Worm (Caenorhabditis elegans) whole organism, L4 larva: ENCODE data around the gene R13D7.2.
A peak's percentile ranks its signal among the peaks of the same experiment; 100 is the strongest.

Source experiments
- F10B5.3 ChIP-seq: sonication (generic microtip); optimal IDR thresholded peaks from 2 replicates; lab custom pipeline; 2016; ENCODE audit warnings: mild to moderate bottlenecking, missing genetic modification characterization, missing compliant biosample characterization
- F37D6.2 ChIP-seq: sonication (generic microtip); optimal IDR thresholded peaks from 2 replicates; lab custom pipeline; 2016; ENCODE audit warnings: mild to moderate bottlenecking, missing genetic modification characterization, missing compliant biosample characterization
- R02D3.7 ChIP-seq: fragments of 150-350 bp; sonication (generic microtip); optimal IDR thresholded peaks from 3 replicates; lab custom pipeline; 2014; ENCODE audit warnings: missing biosample characterization, missing genetic modification characterization
- Y105C5A.15 ChIP-seq: fragments of 200-800 bp; sonication (Bioruptor generic); IDR thresholded peaks from 2 replicates; pipeline ENCODE4 v1.3.6; 2022; ENCODE audit warnings: missing genetic modification characterization, missing compliant biosample characterization
- Y48G9A.11 ChIP-seq: fragments of 200-800 bp; sonication (Bioruptor generic); IDR thresholded peaks from 2 replicates; pipeline ENCODE4 v1.3.6; 2022; ENCODE audit warnings: missing genetic modification reagents, missing genetic modification characterization, missing compliant biosample characterization
- Y5F2A.4 ChIP-seq: fragments of 200-800 bp; sonication (Bioruptor generic); optimal IDR thresholded peaks from 2 replicates; lab custom pipeline; 2018; ENCODE audit warnings: mild to moderate bottlenecking, missing genetic modification characterization, missing compliant biosample characterization
- ZK337.2 ChIP-seq: fragments of 200-800 bp; sonication (Bioruptor generic); IDR thresholded peaks from 2 replicates; pipeline ENCODE4 v1.3.6; 2022; ENCODE audit warnings: missing genetic modification reagents, missing genetic modification characterization, missing compliant biosample characterization
- ama-1 ChIP-seq: fragments of 150-350 bp; optimal IDR thresholded peaks from 2 replicates; lab custom pipeline; 2014; ENCODE audit warnings: inconsistent platforms, mixed read lengths
- ceh-20 ChIP-seq: fragments of 200-800 bp; sonication (Bioruptor generic); IDR thresholded peaks from 2 replicates; pipeline ENCODE4 v1.3.6; 2022; ENCODE audit warnings: missing genetic modification reagents, missing genetic modification characterization, missing compliant biosample characterization
- ceh-82 ChIP-seq: sonication (generic microtip); optimal IDR thresholded peaks from 2 replicates; lab custom pipeline; 2017; ENCODE audit warnings: missing biosample characterization, missing genetic modification characterization
- ctbp-1 ChIP-seq: fragments of 200-800 bp; sonication (Bioruptor generic); IDR thresholded peaks from 2 replicates; pipeline ENCODE4 v1.3.6; 2022; ENCODE audit warnings: missing genetic modification reagents, missing genetic modification characterization, missing compliant biosample characterization
- daf-16 ChIP-seq, 3 experiments: sonication (generic microtip); optimal IDR thresholded peaks; 2 replicates each; lab custom pipeline; 2016 to 2017; ENCODE audit warnings: missing genetic modification characterization in 3 of 3, missing genetic modification reagents in 3 of 3, mild to moderate bottlenecking in 2 of 3, missing compliant biosample characterization in 2 of 3, missing biosample characterization in 1 of 3, moderate library complexity in 1 of 3
- daf-19 ChIP-seq: fragments of 200-800 bp; sonication (Bioruptor generic); conservative IDR thresholded peaks from 2 replicates; pipeline ENCODE4 v1.3.6; 2022; ENCODE audit warnings: missing genetic modification characterization, missing compliant biosample characterization
- dmd-6 ChIP-seq: fragments of 200-800 bp; sonication (Bioruptor generic); IDR thresholded peaks from 2 replicates; pipeline ENCODE4 v1.3.6; 2022; ENCODE audit warnings: missing genetic modification reagents, missing genetic modification characterization, missing compliant biosample characterization
- dmd-9 ChIP-seq: fragments of 200-800 bp; sonication (Bioruptor generic); IDR thresholded peaks from 2 replicates; pipeline ENCODE4 v1.3.6; 2022; ENCODE audit warnings: missing genetic modification reagents, missing genetic modification characterization, missing compliant biosample characterization
- dve-1 ChIP-seq: sonication (generic microtip); optimal IDR thresholded peaks from 2 replicates; lab custom pipeline; 2017; ENCODE audit warnings: antibody characterized with exemption, mild to moderate bottlenecking, missing genetic modification characterization, missing compliant biosample characterization; ENCODE audit not compliant: insufficient read depth
- egl-27 ChIP-seq: sonication (generic microtip); optimal IDR thresholded peaks from 3 replicates; lab custom pipeline; 2017; ENCODE audit warnings: missing biosample characterization, missing genetic modification reagents, missing genetic modification characterization
- egl-43 ChIP-seq: fragments of 200-800 bp; sonication (Bioruptor generic); IDR thresholded peaks from 2 replicates; pipeline ENCODE4 v1.3.6; 2022; ENCODE audit warnings: missing genetic modification reagents, missing genetic modification characterization, missing compliant biosample characterization
- hif-1 ChIP-seq, 2 experiments: sonication (generic microtip); optimal IDR thresholded peaks; 2 replicates each; lab custom pipeline; 2016 to 2017; ENCODE audit warnings: missing compliant biosample characterization in 2 of 2, missing genetic modification characterization in 2 of 2, missing genetic modification reagents in 2 of 2, missing genotype in 2 of 2, mild to moderate bottlenecking in 1 of 2
- hlh-11 ChIP-seq: fragments of 200-800 bp; sonication (Bioruptor generic); optimal IDR thresholded peaks from 2 replicates; lab custom pipeline; 2018; ENCODE audit warnings: mild to moderate bottlenecking, missing genetic modification characterization, missing compliant biosample characterization
- hlh-30 ChIP-seq: sonication (generic microtip); optimal IDR thresholded peaks from 2 replicates; lab custom pipeline; 2017; ENCODE audit warnings: antibody characterized with exemption, mild to moderate bottlenecking, missing genetic modification characterization, missing compliant biosample characterization; ENCODE audit not compliant: insufficient read depth
- lin-1 ChIP-seq: fragments of 200-800 bp; sonication (Bioruptor generic); IDR thresholded peaks from 2 replicates; pipeline ENCODE4 v1.3.6; 2022; ENCODE audit warnings: missing genetic modification reagents, missing genetic modification characterization, missing compliant biosample characterization
- lin-38 ChIP-seq: fragments of 200-800 bp; sonication (Bioruptor generic); IDR thresholded peaks from 2 replicates; pipeline ENCODE4 v1.3.6; 2022; ENCODE audit warnings: missing genetic modification reagents, missing genetic modification characterization, missing compliant biosample characterization
- lin-39 ChIP-seq: fragments of 150-350 bp; optimal IDR thresholded peaks from 2 replicates; lab custom pipeline; 2014; ENCODE audit warnings: missing biosample characterization, missing genetic modification reagents, missing genetic modification characterization
- lir-3 ChIP-seq: sonication (generic microtip); optimal IDR thresholded peaks from 2 replicates; lab custom pipeline; 2016; ENCODE audit warnings: mild to moderate bottlenecking, missing genetic modification characterization, missing compliant biosample characterization
- madf-5 ChIP-seq, 2 experiments: fragments of 200-800 bp; sonication (Bioruptor generic); IDR thresholded peaks; 2 replicates each; pipeline ENCODE4 v1.3.6; 2022; ENCODE audit warnings: missing compliant biosample characterization in 2 of 2, missing genetic modification characterization in 2 of 2
- mdl-1 ChIP-seq, 2 experiments: fragments of 150-350 bp in 1 of 2; sonication (generic microtip) in 1 of 2; optimal IDR thresholded peaks; 2 replicates each; lab custom pipeline; 2014 to 2017; ENCODE audit warnings: missing biosample characterization in 2 of 2, missing genetic modification characterization in 2 of 2
- mdt-29 ChIP-seq: fragments of 200-800 bp; sonication (Bioruptor generic); IDR thresholded peaks from 2 replicates; pipeline ENCODE4 v1.3.6; 2022; ENCODE audit warnings: missing genetic modification reagents, missing genetic modification characterization, missing compliant biosample characterization
- mxl-2 ChIP-seq: fragments of 200-800 bp; sonication (Bioruptor generic); conservative IDR thresholded peaks from 2 replicates; pipeline ENCODE4 v1.3.6; 2022; ENCODE audit warnings: missing genetic modification reagents, missing genetic modification characterization, missing compliant biosample characterization
- mxl-3 ChIP-seq: fragments of 200-800 bp; sonication (Bioruptor generic); optimal IDR thresholded peaks from 2 replicates; lab custom pipeline; 2018; ENCODE audit warnings: mild to moderate bottlenecking, missing genetic modification characterization, missing compliant biosample characterization
- nhr-102 ChIP-seq: sonication (generic microtip); optimal IDR thresholded peaks from 2 replicates; lab custom pipeline; 2016; ENCODE audit warnings: mild to moderate bottlenecking, missing genetic modification characterization, moderate library complexity, missing compliant biosample characterization
- nhr-237 ChIP-seq: sonication (generic microtip); optimal IDR thresholded peaks from 2 replicates; lab custom pipeline; 2017; ENCODE audit warnings: missing biosample characterization, missing genetic modification characterization
- nhr-42 ChIP-seq: fragments of 200-800 bp; sonication (Bioruptor generic); IDR thresholded peaks from 2 replicates; pipeline ENCODE4 v1.3.6; 2022; ENCODE audit warnings: missing genetic modification characterization, missing compliant biosample characterization
- nhr-48 ChIP-seq: sonication (generic microtip); optimal IDR thresholded peaks from 2 replicates; lab custom pipeline; 2016; ENCODE audit warnings: mild to moderate bottlenecking, missing genetic modification characterization, missing compliant biosample characterization
- nhr-6 ChIP-seq: fragments of 150-350 bp; optimal IDR thresholded peaks from 2 replicates; lab custom pipeline; 2014; ENCODE audit warnings: missing biosample characterization, missing genetic modification characterization
- nhr-77 ChIP-seq: fragments of 150-350 bp; optimal IDR thresholded peaks from 2 replicates; lab custom pipeline; 2014; ENCODE audit warnings: missing biosample characterization, missing genetic modification characterization
- php-3 ChIP-seq: fragments of 200-800 bp; sonication (Bioruptor generic); IDR thresholded peaks from 2 replicates; pipeline ENCODE4 v1.3.6; 2022; ENCODE audit warnings: missing genetic modification reagents, missing genetic modification characterization, missing compliant biosample characterization
- sdz-12 ChIP-seq: fragments of 200-800 bp; sonication (Bioruptor generic); optimal IDR thresholded peaks from 2 replicates; lab custom pipeline; 2018; ENCODE audit warnings: mild to moderate bottlenecking, missing genetic modification characterization, missing compliant biosample characterization
- snpc-1.2 ChIP-seq: fragments of 200-800 bp; sonication (Bioruptor generic); IDR thresholded peaks from 2 replicates; pipeline ENCODE4 v1.3.6; 2022; ENCODE audit warnings: missing genetic modification reagents, missing genetic modification characterization, missing compliant biosample characterization
- snpc-4 ChIP-seq: fragments of 150-350 bp; optimal IDR thresholded peaks from 2 replicates; lab custom pipeline; 2014; ENCODE audit warnings: missing biosample characterization, missing genetic modification characterization
- tag-97 ChIP-seq: fragments of 200-800 bp; sonication (Bioruptor generic); IDR thresholded peaks from 2 replicates; pipeline ENCODE4 v1.3.6; 2022; ENCODE audit warnings: missing genetic modification characterization, missing compliant biosample characterization
- tra-1 ChIP-seq: fragments of 200-800 bp; sonication (Bioruptor generic); IDR thresholded peaks from 2 replicates; pipeline ENCODE4 v1.3.6; 2022; ENCODE audit warnings: missing genetic modification reagents, missing genetic modification characterization, missing compliant biosample characterization
- unc-39 ChIP-seq: sonication (generic microtip); optimal IDR thresholded peaks from 2 replicates; lab custom pipeline; 2017; ENCODE audit warnings: missing biosample characterization, missing genetic modification characterization
- unc-62 ChIP-seq, 3 experiments: fragments of 150-350 bp in 1 of 3; sonication (generic microtip); optimal IDR thresholded peaks in 2 of 3; peaks in 1 of 3; 1 replicate in 1 of 3; 2 replicates in 2 of 3; lab custom pipeline; 2014 to 2017; ENCODE audit warnings: missing biosample characterization in 3 of 3, missing genetic modification characterization in 3 of 3, missing genetic modification reagents in 3 of 3, missing genotype in 1 of 3
- vab-7 ChIP-seq: fragments of 200-800 bp; sonication (Bioruptor generic); IDR thresholded peaks from 2 replicates; pipeline ENCODE4 v1.3.6; 2022; ENCODE audit warnings: missing genetic modification reagents, missing genetic modification characterization, missing compliant biosample characterization
- zfp-2 ChIP-seq: sonication (generic microtip); optimal IDR thresholded peaks from 2 replicates; lab custom pipeline; 2016; ENCODE audit warnings: mild to moderate bottlenecking, missing genetic modification characterization, missing compliant biosample characterization
- zip-2 ChIP-seq: fragments of 150-350 bp; optimal IDR thresholded peaks from 2 replicates; lab custom pipeline; 2014; ENCODE audit warnings: missing biosample characterization, missing genetic modification characterization

Gene R13D7.2

DNA sequence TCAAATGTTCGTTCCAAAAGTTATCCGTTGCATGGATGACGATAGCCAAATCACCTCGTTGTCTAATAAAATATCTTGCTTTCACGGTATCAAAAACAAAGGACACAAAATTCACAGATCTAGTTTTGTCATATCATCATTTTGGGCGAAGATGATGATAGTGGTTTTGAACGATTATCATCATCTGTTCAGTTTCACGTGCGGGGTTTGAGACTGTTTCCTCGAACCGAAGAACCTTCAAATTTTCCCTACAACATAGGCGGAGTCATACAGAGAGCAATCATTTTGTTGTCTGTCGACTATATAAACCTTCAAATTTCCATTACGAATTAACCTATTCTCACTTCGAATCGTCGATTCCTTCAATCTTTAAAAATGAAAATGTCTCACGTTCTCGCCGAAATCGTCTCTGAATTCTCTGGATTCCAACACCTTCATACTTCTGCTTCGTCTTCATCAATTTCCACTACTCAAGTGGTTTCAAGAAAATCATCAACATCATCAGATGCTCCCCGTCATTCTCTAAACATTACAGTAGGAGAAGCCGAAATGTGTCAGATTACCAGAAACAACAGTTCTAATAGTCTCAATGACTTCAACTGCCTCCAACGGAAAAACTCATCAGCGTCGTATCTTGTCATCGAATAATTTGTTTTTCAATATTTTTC, 3.5 kb downstream of the R13D7.2 start, which contains the start of gene F18E3.11 (continued):
- peak in 1 of 2 experiments; percentile 80 for TF ChIP-seq unc-62 (GFP tag; optimal IDR thresholded peaks at IDR 0.05 in 1 of 2; lab: Kevin White, UChicago)
- no peak for TF ChIP-seq unc-62 (tag; optimal IDR thresholded peaks at IDR 0.05; lab: Kevin White, UChicago)
- no peak for TF ChIP-seq nhr-102
- TF ChIP-seq snpc-4 (tag; lab: Kevin White, UChicago): no peak
- TF ChIP-seq zfp-2 (tag; lab: Kevin White, UChicago): no peak
- TF ChIP-seq mxl-3 (GFP tag; lab: Kevin White, UChicago): peak; percentile 45
- TF ChIP-seq mdt-29 (GFP tag; lab: Robert Waterston, UW): peak; percentile 75; the same call in 1 of the 2 replicates
- 0 out of 2 replicates have a peak, but pooled peaks have one; percentile 29 for TF ChIP-seq tra-1 (GFP tag; lab: Robert Waterston, UW)
- TF ChIP-seq daf-16 (GFP tag; optimal IDR thresholded peaks at IDR 0.05; lab: Kevin White, UChicago): no peak
- TF ChIP-seq daf-16 (tag; optimal IDR thresholded peaks at IDR 0.05; lab: Kevin White, UChicago): no peak
- TF ChIP-seq dve-1 (tag; lab: Kevin White, UChicago): no peak
- TF ChIP-seq mxl-2 (GFP tag; lab: Robert Waterston, UW): no peak
- TF ChIP-seq R02D3.7: no peak
- TF ChIP-seq lin-1 (GFP tag; lab: Robert Waterston, UW): no peak
- TF ChIP-seq daf-19 (GFP tag; lab: Robert Waterston, UW): no peak
- TF ChIP-seq nhr-237 (tag; lab: Kevin White, UChicago): no peak
- TF ChIP-seq sdz-12 (GFP tag; lab: Kevin White, UChicago): no peak
- TF ChIP-seq madf-5 (GFP tag; IDR thresholded peaks at IDR 0.05; lab: Robert Waterston, UW): no peak
- peak; percentile 23; the same call in 1 of the 2 replicates for TF ChIP-seq dmd-6 (GFP tag; lab: Robert Waterston, UW)
- TF ChIP-seq dmd-9 (GFP tag; lab: Robert Waterston, UW): no peak
- peak; percentile 94 for TF ChIP-seq ama-1
- no peak for TF ChIP-seq Y105C5A.15 (GFP tag; lab: Robert Waterston, UW)
- peak in 1 of 2 experiments; percentile 69 for TF ChIP-seq mdl-1 (tag; optimal IDR thresholded peaks at IDR 0.05; lab: Kevin White, UChicago)
- no peak for TF ChIP-seq unc-39
- TF ChIP-seq zip-2 (tag; lab: Kevin White, UChicago): no peak
- TF ChIP-seq vab-7: no peak
- no peak for TF ChIP-seq F10B5.3 (tag; lab: Kevin White, UChicago)
- TF ChIP-seq Y48G9A.11 (GFP tag; lab: Robert Waterston, UW): no peak
- TF ChIP-seq nhr-48 (tag; lab: Kevin White, UChicago): peak; percentile 76
- no peak for TF ChIP-seq lin-39 (tag; lab: Kevin White, UChicago)
- no peak for TF ChIP-seq Y5F2A.4 (GFP tag; lab: Kevin White, UChicago)
- TF ChIP-seq nhr-77 (tag; lab: Kevin White, UChicago): no peak
- TF ChIP-seq ceh-20 (GFP tag; lab: Robert Waterston, UW): no peak
- TF ChIP-seq hlh-11 (tag; lab: Kevin White, UChicago): peak; percentile 71
- TF ChIP-seq ceh-82 (tag; lab: Kevin White, UChicago): no peak
- TF ChIP-seq php-3: no peak
- no peak for TF ChIP-seq lir-3 (tag; lab: Kevin White, UChicago)
- peak in 1 of 2 experiments; percentile 50 for TF ChIP-seq hif-1 (tag; optimal IDR thresholded peaks at IDR 0.05; lab: Kevin White, UChicago)
- TF ChIP-seq F37D6.2 (tag; lab: Kevin White, UChicago): no peak
- TF ChIP-seq egl-43 (GFP tag; lab: Robert Waterston, UW): no peak
- no peak for TF ChIP-seq nhr-6 (tag; lab: Kevin White, UChicago)
- no peak for TF ChIP-seq lin-38 (GFP tag; lab: Robert Waterston, UW)
- TF ChIP-seq ZK337.2 (GFP tag; lab: Robert Waterston, UW): no peak
- TF ChIP-seq ctbp-1 (GFP tag; lab: Robert Waterston, UW): no peak
- TF ChIP-seq hlh-30 (tag; lab: Kevin White, UChicago): peak; percentile 65
- no peak for TF ChIP-seq tag-97 (GFP tag; lab: Robert Waterston, UW)
- TF ChIP-seq egl-27 (tag; lab: Kevin White, UChicago): no peak
- no peak for TF ChIP-seq snpc-1.2 (GFP tag; lab: Robert Waterston, UW)
- no peak for TF ChIP-seq nhr-42 (GFP tag; lab: Robert Waterston, UW)
